Comparison of ENCODE assay signal across 3 fruit fly cellular contexts in genomic region chr3R:23991364-23991763, dm6.
TF ChIP-seq lines count a peak whose summit lies in the region.

No protein-coding gene starts in this region.

- no peak for TF ChIP-seq CTCF in whole organism, embryonic (GFP tag; optimal IDR thresholded peaks at IDR 0.05; lab: Kevin White, UChicago)

TF ChIP-seq in whole organism, adult, 20 proteins besides CTCF, POLR2A, EP300 and RAD21:
- TF ChIP-seq Hr96 (GFP tag; optimal IDR thresholded peaks at IDR 0.05; lab: Kevin White, UChicago), result no peak
- no peak for TF ChIP-seq CG14711 (tag; optimal IDR thresholded peaks at IDR 0.05; lab: Kevin White, UChicago)
- no peak for TF ChIP-seq CG1620 (GFP tag; optimal IDR thresholded peaks at IDR 0.05; lab: Kevin White, UChicago)
- TF ChIP-seq CG11617 (GFP tag; optimal IDR thresholded peaks at IDR 0.05; lab: Kevin White, UChicago), result no peak
- no peak for TF ChIP-seq Clk (GFP tag; optimal IDR thresholded peaks at IDR 0.05; lab: Kevin White, UChicago)
- TF ChIP-seq CG12768 (GFP tag; optimal IDR thresholded peaks at IDR 0.05; lab: Kevin White, UChicago), result no peak
- no peak for TF ChIP-seq Mnt (GFP tag; optimal IDR thresholded peaks at IDR 0.05; lab: Kevin White, UChicago)
- peak in 1 of 2 experiments; percentile 9 for TF ChIP-seq cnc (optimal IDR thresholded peaks at IDR 0.05; lab: Kevin White, UChicago)
- TF ChIP-seq toe (GFP tag; optimal IDR thresholded peaks at IDR 0.05; lab: Kevin White, UChicago), result no peak
- TF ChIP-seq bab1 (GFP tag; optimal IDR thresholded peaks at IDR 0.05; lab: Kevin White, UChicago), result no peak
- TF ChIP-seq Crg-1 (GFP tag; optimal IDR thresholded peaks at IDR 0.05; lab: Kevin White, UChicago), result no peak
- TF ChIP-seq cic (GFP tag; optimal IDR thresholded peaks at IDR 0.05; lab: Kevin White, UChicago), result peak; percentile 22
- TF ChIP-seq kay (GFP tag; lab: Kevin White, UChicago; ENCODE audit: borderline replicate concordance), result peak; percentile 75
- TF ChIP-seq pad (GFP tag; optimal IDR thresholded peaks at IDR 0.05; lab: Kevin White, UChicago), result no peak
- TF ChIP-seq CG33017 (tag; optimal IDR thresholded peaks at IDR 0.05; lab: Kevin White, UChicago), result no peak
- TF ChIP-seq CG7045 (GFP tag; optimal IDR thresholded peaks at IDR 0.05; lab: Kevin White, UChicago), result no peak
- no peak for TF ChIP-seq CG5204 (GFP tag; optimal IDR thresholded peaks at IDR 0.05; lab: Kevin White, UChicago)
- no peak for TF ChIP-seq ovo (GFP tag; optimal IDR thresholded peaks at IDR 0.05; lab: Kevin White, UChicago)
- TF ChIP-seq CG7101 (tag; optimal IDR thresholded peaks at IDR 0.05; lab: Kevin White, UChicago), result no peak

TF ChIP-seq in whole organism, embryonic, 481 proteins besides CTCF, POLR2A, EP300 and RAD21:
- TF ChIP-seq chinmo (GFP tag; IDR thresholded peaks at IDR 0.05; lab: Robert Waterston, UW; ENCODE audit: partially characterized antibody), result 0 out of 4 replicates have a peak, but pooled peaks have one; percentile 41
- TF ChIP-seq Neu2 (GFP tag; optimal IDR thresholded peaks at IDR 0.05; lab: Kevin White, UChicago; ENCODE audit: borderline replicate concordance), result no peak
- peak; percentile 12 for TF ChIP-seq Vsx1 (GFP tag; optimal IDR thresholded peaks at IDR 0.05; lab: Kevin White, UChicago)
- TF ChIP-seq CG15073 (GFP tag; optimal IDR thresholded peaks at IDR 0.05; lab: Kevin White, UChicago), result no peak
- no peak for TF ChIP-seq Oli (tag; optimal IDR thresholded peaks at IDR 0.05; lab: Kevin White, UChicago)
- TF ChIP-seq CG10366 (GFP tag; IDR thresholded peaks at IDR 0.05; lab: Robert Waterston, UW), result no peak
- TF ChIP-seq exex (tag; optimal IDR thresholded peaks at IDR 0.05; lab: Kevin White, UChicago), result peak; percentile 94

TF ChIP-seq in whole organism, wandering third instar larva, 38 proteins besides CTCF, POLR2A, EP300 and RAD21:
- no peak for TF ChIP-seq Mio (GFP tag; optimal IDR thresholded peaks at IDR 0.05; lab: Kevin White, UChicago)
- TF ChIP-seq h (GFP tag; optimal IDR thresholded peaks at IDR 0.05; lab: Kevin White, UChicago), result no peak
- TF ChIP-seq dsf (GFP tag; optimal IDR thresholded peaks at IDR 0.05; lab: Kevin White, UChicago; ENCODE audit: borderline replicate concordance), result no peak
- TF ChIP-seq tai (GFP tag; optimal IDR thresholded peaks at IDR 0.05; lab: Kevin White, UChicago), result no peak
- peak; percentile 6 for TF ChIP-seq fru (GFP tag; optimal IDR thresholded peaks at IDR 0.05; lab: Kevin White, UChicago)
TF ChIP-seq in whole organism, wandering third instar larva: peak in this region for 1.
